Worm (Caenorhabditis elegans) whole organism, L3 larva: Measurements from ENCODE around the gene thoc-2.
A peak's percentile ranks its signal among the peaks of the same experiment; 100 is the strongest.

ENCODE experiments used
- R02D3.7 ChIP-seq: fragments of 150-350 bp; optimal IDR thresholded peaks from 2 replicates; lab custom pipeline; 2014; ENCODE audit warnings: missing biosample characterization, missing genetic modification characterization
- ZK546.5 ChIP-seq: sonication (generic microtip); optimal IDR thresholded peaks from 2 replicates; lab custom pipeline; 2017; ENCODE audit warnings: missing biosample characterization, missing genetic modification characterization
- aly-2 ChIP-seq: fragments of 150-350 bp; optimal IDR thresholded peaks from 2 replicates; lab custom pipeline; 2014; ENCODE audit warnings: missing biosample characterization, missing genetic modification characterization
- ama-1 ChIP-seq: fragments of 150-350 bp; optimal IDR thresholded peaks from 2 replicates; lab custom pipeline; 2018
- ceh-16 ChIP-seq: sonication (generic microtip); optimal IDR thresholded peaks from 2 replicates; lab custom pipeline; 2017; ENCODE audit warnings: missing biosample characterization, missing genetic modification characterization
- ceh-28 ChIP-seq: fragments of 150-350 bp; optimal IDR thresholded peaks from 2 replicates; lab custom pipeline; 2014; ENCODE audit warnings: missing biosample characterization, missing genetic modification reagents, missing genetic modification characterization
- ceh-82 ChIP-seq: fragments of 150-350 bp; optimal IDR thresholded peaks from 2 replicates; lab custom pipeline; 2014; ENCODE audit warnings: missing biosample characterization, missing genetic modification characterization
- ceh-9 ChIP-seq: sonication (generic microtip); optimal IDR thresholded peaks from 2 replicates; lab custom pipeline; 2018; ENCODE audit warnings: missing biosample characterization, missing genetic modification characterization
- daf-12 ChIP-seq: fragments of 150-350 bp; optimal IDR thresholded peaks from 2 replicates; lab custom pipeline; 2014; ENCODE audit warnings: missing biosample characterization, missing genetic modification reagents, missing genetic modification characterization
- egl-27 ChIP-seq: sonication (generic microtip); optimal IDR thresholded peaks from 4 replicates; lab custom pipeline; 2017; ENCODE audit warnings: missing biosample characterization, missing genetic modification reagents, missing genetic modification characterization
- egl-5 ChIP-seq: fragments of 150-350 bp; optimal IDR thresholded peaks from 2 replicates; lab custom pipeline; 2017; ENCODE audit warnings: missing biosample characterization, missing genetic modification reagents, missing genetic modification characterization, inconsistent platforms
- elt-1 ChIP-seq: fragments of 150-350 bp; optimal IDR thresholded peaks from 2 replicates; lab custom pipeline; 2014; ENCODE audit warnings: missing biosample characterization, missing genetic modification characterization
- elt-2 ChIP-seq: sonication (generic microtip); optimal IDR thresholded peaks from 2 replicates; lab custom pipeline; 2016; ENCODE audit warnings: missing genetic modification reagents, mild to moderate bottlenecking, missing genetic modification characterization, missing compliant biosample characterization
- elt-3 ChIP-seq, 3 experiments: fragments of 150-350 bp in 1 of 3; sonication (generic microtip) in 2 of 3; optimal IDR thresholded peaks; 2 replicates in 2 of 3; 4 replicates in 1 of 3; lab custom pipeline; 2014 to 2017; ENCODE audit warnings: missing biosample characterization in 3 of 3, missing genetic modification characterization in 3 of 3
- eor-1 ChIP-seq, 2 experiments: fragments of 150-350 bp; optimal IDR thresholded peaks; 2 replicates each; lab custom pipeline; 2014 to 2018; ENCODE audit warnings: missing biosample characterization in 2 of 2, missing genetic modification characterization in 2 of 2
- fkh-10 ChIP-seq: sonication (generic microtip); optimal IDR thresholded peaks from 2 replicates; lab custom pipeline; 2017; ENCODE audit warnings: missing biosample characterization, missing genetic modification reagents, missing genetic modification characterization
- fkh-2 ChIP-seq: fragments of 150-350 bp; optimal IDR thresholded peaks from 2 replicates; lab custom pipeline; 2014; ENCODE audit warnings: missing biosample characterization, missing genetic modification reagents, missing genetic modification characterization
- fos-1 ChIP-seq: fragments of 150-350 bp; optimal IDR thresholded peaks from 2 replicates; lab custom pipeline; 2014; ENCODE audit warnings: missing biosample characterization, missing genetic modification characterization
- hmg-11 ChIP-seq: sonication (generic microtip); optimal IDR thresholded peaks from 2 replicates; lab custom pipeline; 2016; ENCODE audit warnings: missing genetic modification characterization, missing compliant biosample characterization
- jun-1 ChIP-seq: fragments of 150-350 bp; optimal IDR thresholded peaks from 2 replicates; lab custom pipeline; 2014; ENCODE audit warnings: missing biosample characterization, missing genetic modification reagents, missing genetic modification characterization
- lin-15B ChIP-seq: fragments of 150-350 bp; optimal IDR thresholded peaks from 2 replicates; lab custom pipeline; 2014; ENCODE audit warnings: missing biosample characterization, missing genetic modification characterization
- lin-39 ChIP-seq: fragments of 150-350 bp; optimal IDR thresholded peaks from 2 replicates; lab custom pipeline; 2018; ENCODE audit warnings: missing biosample characterization, missing genetic modification reagents, missing genetic modification characterization
- lsy-12 ChIP-seq: sonication (generic microtip); optimal IDR thresholded peaks from 2 replicates; lab custom pipeline; 2016; ENCODE audit warnings: mild to moderate bottlenecking, missing genetic modification characterization, missing compliant biosample characterization
- mdl-1 ChIP-seq: fragments of 150-350 bp; optimal IDR thresholded peaks from 2 replicates; lab custom pipeline; 2014; ENCODE audit warnings: missing biosample characterization, missing genetic modification characterization
- mml-1 ChIP-seq: fragments of 150-350 bp; sonication (generic microtip); optimal IDR thresholded peaks from 3 replicates; lab custom pipeline; 2014; ENCODE audit warnings: missing biosample characterization, missing genetic modification characterization
- nfya-1 ChIP-seq: sonication (generic microtip); optimal IDR thresholded peaks from 2 replicates; lab custom pipeline; 2017; ENCODE audit warnings: missing genetic modification characterization, mild to moderate bottlenecking, missing compliant biosample characterization, antibody characterized with exemption, moderate library complexity; ENCODE audit not compliant: insufficient read depth
- nhr-11 ChIP-seq: fragments of 150-350 bp; optimal IDR thresholded peaks from 2 replicates; lab custom pipeline; 2014; ENCODE audit warnings: missing biosample characterization, missing genetic modification characterization
- nhr-12 ChIP-seq: fragments of 150-350 bp; optimal IDR thresholded peaks from 2 replicates; lab custom pipeline; 2014; ENCODE audit warnings: missing biosample characterization, missing genetic modification characterization
- nhr-23 ChIP-seq: fragments of 150-350 bp; optimal IDR thresholded peaks from 2 replicates; lab custom pipeline; 2014; ENCODE audit warnings: missing biosample characterization, missing genetic modification reagents, missing genetic modification characterization
- nhr-237 ChIP-seq: fragments of 150-350 bp; optimal IDR thresholded peaks from 2 replicates; lab custom pipeline; 2014; ENCODE audit warnings: missing biosample characterization, missing genetic modification characterization
- nhr-25 ChIP-seq: sonication (generic microtip); optimal IDR thresholded peaks from 2 replicates; lab custom pipeline; 2017; ENCODE audit warnings: missing biosample characterization, missing genetic modification characterization
- nhr-28 ChIP-seq: fragments of 150-350 bp; optimal IDR thresholded peaks from 2 replicates; lab custom pipeline; 2014; ENCODE audit warnings: missing biosample characterization, missing genetic modification characterization
- nhr-43 ChIP-seq: sonication (generic microtip); optimal IDR thresholded peaks from 2 replicates; lab custom pipeline; 2016; ENCODE audit warnings: mild to moderate bottlenecking, missing genetic modification characterization, missing compliant biosample characterization; ENCODE audit not compliant: poor library complexity, severe bottlenecking
- nhr-67 ChIP-seq: fragments of 150-350 bp; optimal IDR thresholded peaks from 2 replicates; lab custom pipeline; 2014; ENCODE audit warnings: missing biosample characterization, missing genetic modification characterization
- nhr-76 ChIP-seq: fragments of 150-350 bp; sonication (generic microtip); optimal IDR thresholded peaks from 5 replicates; lab custom pipeline; 2014; ENCODE audit warnings: missing biosample characterization, missing genetic modification characterization
- nhr-77 ChIP-seq: fragments of 150-350 bp; optimal IDR thresholded peaks from 2 replicates; lab custom pipeline; 2014; ENCODE audit warnings: missing biosample characterization, missing genetic modification characterization
- pha-4 ChIP-seq: fragments of 150-350 bp; optimal IDR thresholded peaks from 2 replicates; lab custom pipeline; 2014; ENCODE audit warnings: missing biosample characterization, missing genetic modification reagents, missing genetic modification characterization
- pqm-1 ChIP-seq: fragments of 150-350 bp; optimal IDR thresholded peaks from 2 replicates; lab custom pipeline; 2017; ENCODE audit warnings: missing biosample characterization, missing genetic modification characterization, inconsistent platforms
- sea-2 ChIP-seq: fragments of 150-350 bp; sonication (generic microtip); optimal IDR thresholded peaks from 4 replicates; lab custom pipeline; 2014; ENCODE audit warnings: missing biosample characterization, missing genetic modification reagents, missing genetic modification characterization
- skn-1 ChIP-seq: fragments of 150-350 bp; optimal IDR thresholded peaks from 2 replicates; lab custom pipeline; 2014; ENCODE audit warnings: missing biosample characterization, missing genetic modification characterization
- snpc-4 ChIP-seq: fragments of 150-350 bp; optimal IDR thresholded peaks from 2 replicates; lab custom pipeline; 2014; ENCODE audit warnings: missing biosample characterization, missing genetic modification characterization
- tbx-2 ChIP-seq: sonication (generic microtip); optimal IDR thresholded peaks from 2 replicates; lab custom pipeline; 2016; ENCODE audit warnings: mild to moderate bottlenecking, missing genetic modification characterization, missing compliant biosample characterization
- unc-39 ChIP-seq: sonication (generic microtip); optimal IDR thresholded peaks from 4 replicates; lab custom pipeline; 2017; ENCODE audit warnings: missing biosample characterization, missing genetic modification characterization
- unc-62 ChIP-seq: fragments of 150-350 bp; sonication (generic microtip); optimal IDR thresholded peaks from 4 replicates; lab custom pipeline; 2014; ENCODE audit warnings: missing biosample characterization, missing genetic modification reagents, missing genetic modification characterization
- zag-1 ChIP-seq: fragments of 150-350 bp; optimal IDR thresholded peaks from 2 replicates; lab custom pipeline; 2014; ENCODE audit warnings: missing biosample characterization, missing genetic modification characterization
- ztf-11 ChIP-seq: fragments of 150-350 bp; optimal IDR thresholded peaks from 2 replicates; lab custom pipeline; 2014; ENCODE audit warnings: missing biosample characterization, missing genetic modification characterization
- ztf-4 ChIP-seq: fragments of 150-350 bp; optimal IDR thresholded peaks from 2 replicates; lab custom pipeline; 2014; ENCODE audit warnings: missing biosample characterization, missing genetic modification characterization

Gene thoc-2

DNA sequence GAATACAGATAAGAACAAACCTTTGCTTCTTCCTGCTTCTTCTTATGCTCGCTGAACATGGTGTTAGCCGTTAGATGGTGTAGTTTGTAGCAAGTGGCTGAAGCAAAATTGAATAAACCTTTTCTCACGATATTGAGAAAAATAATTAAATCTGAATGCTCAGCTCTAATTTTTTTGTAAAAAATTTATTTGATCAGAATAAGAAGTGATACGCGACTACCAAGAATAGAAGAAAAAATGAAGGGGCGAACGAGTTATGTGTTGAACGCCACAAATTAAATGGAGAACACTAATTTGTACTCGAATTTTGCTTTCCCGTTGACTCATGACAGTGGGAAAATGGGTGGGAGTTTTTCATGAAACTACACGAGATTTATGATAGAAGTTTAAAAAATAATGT lies 24.6 kb upstream of the thoc-2 start, which contains the start of gene C56G2.9:
Gene C56G2.9, minus strand, starts transcription at position 101 of the 400 bp plus-strand sequence.
- no peak for TF ChIP-seq nhr-43 (tag; lab: Kevin White, UChicago)
- TF ChIP-seq pha-4 (tag; lab: Kevin White, UChicago) = no peak
- no peak for TF ChIP-seq nfya-1 (tag; lab: Kevin White, UChicago)
- no peak for TF ChIP-seq skn-1 (tag; lab: Kevin White, UChicago)
- TF ChIP-seq nhr-237 (tag; lab: Kevin White, UChicago) = no peak
- no peak for TF ChIP-seq nhr-67 (tag; lab: Kevin White, UChicago)
- no peak for TF ChIP-seq egl-5 (tag; lab: Kevin White, UChicago)
- no peak for TF ChIP-seq ztf-11 (tag; lab: Kevin White, UChicago)
- no peak for TF ChIP-seq nhr-23 (tag; lab: Kevin White, UChicago)
- TF ChIP-seq fkh-2 (tag; lab: Kevin White, UChicago) = no peak
- no peak for TF ChIP-seq eor-1 (tag; optimal IDR thresholded peaks at IDR 0.05; lab: Kevin White, UChicago)

DNA sequence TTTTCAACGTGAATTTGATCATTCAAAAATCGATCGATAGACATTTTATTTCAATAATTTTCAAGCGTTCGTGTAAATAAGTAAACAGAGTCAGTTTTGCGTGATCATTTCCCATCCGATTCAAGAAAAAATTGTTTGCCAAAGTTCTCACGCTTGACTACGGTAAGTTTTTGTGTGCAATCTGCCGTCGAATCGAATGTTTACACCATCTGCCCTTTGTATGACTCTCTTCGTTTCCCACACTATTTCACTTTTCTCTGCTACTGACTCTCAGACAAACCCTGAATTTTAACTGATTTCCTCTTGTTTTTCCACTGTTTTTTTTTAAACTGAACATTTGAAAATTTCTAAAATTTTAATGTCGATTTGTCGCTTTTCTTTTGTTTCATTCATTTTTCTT lies 23.1 kb upstream of the thoc-2 start:
- TF ChIP-seq nhr-77 (no peak), tbx-2 (tag; lab: Kevin White, UChicago) (peak; percentile 35), nhr-28 (tag; lab: Kevin White, UChicago) (no peak), aly-2 (tag; lab: Kevin White, UChicago) (no peak), pha-4 (tag; lab: Kevin White, UChicago) (peak; percentile 95), unc-62 (GFP tag; lab: Kevin White, UChicago) (no peak), egl-27 (no peak), nhr-43 (tag; lab: Kevin White, UChicago) (peak; percentile 36), ceh-16 (tag; lab: Kevin White, UChicago) (no peak), ceh-82 (tag; lab: Kevin White, UChicago) (peak; percentile 54), R02D3.7 (tag; lab: Kevin White, UChicago) (peak; percentile 53), lin-15B (tag; lab: Kevin White, UChicago) (peak; percentile 81), nhr-25 (peak; percentile 87), nhr-23 (tag; lab: Kevin White, UChicago) (peak; percentile 79), sea-2 (GFP tag; lab: Kevin White, UChicago) (no peak), snpc-4 (tag; lab: Kevin White, UChicago) (peak; percentile 81), ztf-11 (tag; lab: Kevin White, UChicago) (no peak), elt-2 (tag; lab: Kevin White, UChicago) (peak; percentile 54), elt-1 (no peak), skn-1 (tag; lab: Kevin White, UChicago) (peak; percentile 32), eor-1 (tag; optimal IDR thresholded peaks at IDR 0.05; lab: Kevin White, UChicago) (no peak), nhr-67 (tag; lab: Kevin White, UChicago) (no peak), fkh-2 (tag; lab: Kevin White, UChicago) (no peak), jun-1 (tag; lab: Kevin White, UChicago) (peak; percentile 72), nfya-1 (tag; lab: Kevin White, UChicago) (peak; percentile 92), egl-5 (tag; lab: Kevin White, UChicago) (no peak), lin-39 (tag; lab: Kevin White, UChicago) (peak; percentile 52), unc-39 (tag; lab: Kevin White, UChicago) (no peak), ceh-28 (peak; percentile 47), ama-1 (peak; percentile 73), hmg-11 (peak; percentile 92), ZK546.5 (no peak), mml-1 (no peak), elt-3 (tag; optimal IDR thresholded peaks at IDR 0.05; lab: Kevin White, UChicago) (no peak), lsy-12 (peak; percentile 75), zag-1 (tag; lab: Kevin White, UChicago) (no peak), fkh-10 (GFP tag; lab: Kevin White, UChicago) (no peak), mdl-1 (tag; lab: Kevin White, UChicago) (no peak), ceh-9 (no peak), fos-1 (tag; lab: Kevin White, UChicago) (no peak), nhr-12 (tag; lab: Kevin White, UChicago) (no peak), ztf-4 (tag; lab: Kevin White, UChicago) (no peak), nhr-76 (tag; lab: Kevin White, UChicago) (no peak), nhr-237 (tag; lab: Kevin White, UChicago) (no peak), daf-12 (tag; lab: Kevin White, UChicago) (no peak), nhr-11 (tag; lab: Kevin White, UChicago) (no peak), pqm-1 (peak; percentile 36)
